Worm (Caenorhabditis elegans): ENCODE results near the gene F59B10.6.

F59B10.6 gene

DNA sequence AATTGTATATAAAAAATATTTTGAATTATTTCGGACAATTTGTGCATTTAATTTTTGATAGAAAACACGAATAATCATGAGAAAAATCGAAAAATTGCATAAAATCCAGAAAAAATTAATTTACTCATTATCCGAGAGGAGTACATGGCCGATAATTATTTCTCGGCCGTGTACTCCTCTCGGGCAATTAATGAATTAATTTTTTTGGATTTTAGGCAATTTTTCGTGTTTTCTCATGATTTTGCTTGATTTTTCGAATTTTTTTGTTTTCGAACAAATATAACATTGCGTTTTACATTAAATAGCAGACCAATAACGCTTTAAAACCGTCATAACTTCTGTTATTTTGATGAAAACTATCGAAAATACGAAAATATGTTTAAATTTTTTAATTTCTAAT lies 13.7 kb upstream of the F59B10.6 start (continued):
- TF ChIP-seq lin-39 (tag; optimal IDR thresholded peaks at IDR 0.05) (no peak), dve-1 (tag; optimal IDR thresholded peaks at IDR 0.05; ENCODE audit: insufficient read depth) (peak; percentile 60), R02D3.7 (tag; optimal IDR thresholded peaks at IDR 0.05) (no peak), madf-9 (GFP tag; conservative IDR thresholded peaks at IDR 0.05) (peak; percentile 72), vab-7 (GFP tag; IDR thresholded peaks at IDR 0.05) (no peak), hlh-11 (tag; optimal IDR thresholded peaks at IDR 0.05) (peak; percentile 43), T26A8.4 (GFP tag; IDR thresholded peaks at IDR 0.05) (no peak), egl-27 (tag; optimal IDR thresholded peaks at IDR 0.05) (no peak), madf-5 (GFP tag; IDR thresholded peaks at IDR 0.05) (0 out of 4 replicates have a peak, but pooled peaks of 1 of the 2 experiments have one; percentile 36), nhr-41 (GFP tag; IDR thresholded peaks at IDR 0.05) (no peak), Y105C5A.15 (GFP tag; IDR thresholded peaks at IDR 0.05) (no peak), hmg-1.1 (GFP tag; IDR thresholded peaks at IDR 0.05) (no peak), php-3 (GFP tag; IDR thresholded peaks at IDR 0.05) (no peak), lin-38 (GFP tag; IDR thresholded peaks at IDR 0.05) (peak; percentile 63), ceh-32 (tag; optimal IDR thresholded peaks at IDR 0.05; ENCODE audit: poor library complexity) (no peak), mes-2 (tag; optimal IDR thresholded peaks at IDR 0.05; ENCODE audit: poor library complexity, severe bottlenecking) (peak; percentile 97), daf-19 (GFP tag; conservative IDR thresholded peaks at IDR 0.05) (no peak), F37D6.2 (tag; optimal IDR thresholded peaks at IDR 0.05) (no peak), Y5F2A.4 (GFP tag; optimal IDR thresholded peaks at IDR 0.05) (no peak), sdz-12 (GFP tag; optimal IDR thresholded peaks at IDR 0.05) (no peak), daf-8 (GFP tag; IDR thresholded peaks at IDR 0.05) (no peak), ztf-11 (tag; optimal IDR thresholded peaks at IDR 0.05) (no peak), tag-97 (GFP tag; IDR thresholded peaks at IDR 0.05) (0 out of 2 replicates have a peak, but pooled peaks have one; percentile 73), unc-39 (tag; optimal IDR thresholded peaks at IDR 0.05) (no peak), snpc-1.2 (GFP tag; IDR thresholded peaks at IDR 0.05) (no peak), Y48G9A.11 (GFP tag; IDR thresholded peaks at IDR 0.05) (peak; percentile 68; the same call in 1 of the 2 replicates), zip-2 (tag; optimal IDR thresholded peaks at IDR 0.05) (no peak), zag-1 (tag; optimal IDR thresholded peaks at IDR 0.05) (no peak), dmd-9 (GFP tag; IDR thresholded peaks at IDR 0.05) (peak; percentile 88), gei-8 (GFP tag; optimal IDR thresholded peaks at IDR 0.05) (no peak), nhr-11 (tag; optimal IDR thresholded peaks at IDR 0.05) (peak; percentile 45), daf-16 (GFP tag; optimal IDR thresholded peaks at IDR 0.05) (no peak), daf-16 (tag; optimal IDR thresholded peaks at IDR 0.05) (no peak), spr-3 (GFP tag; optimal IDR thresholded peaks at IDR 0.05) (no peak), nhr-77 (tag; optimal IDR thresholded peaks at IDR 0.05) (no peak), ZK546.5 (tag; optimal IDR thresholded peaks at IDR 0.05) (no peak), nhr-10 (tag; optimal IDR thresholded peaks at IDR 0.05) (no peak), spr-1 (tag; optimal IDR thresholded peaks at IDR 0.05) (peak; percentile 4), lin-29 (GFP tag; IDR thresholded peaks at IDR 0.05) (no peak), aly-2 (tag; optimal IDR thresholded peaks at IDR 0.05) (no peak), skn-1 (tag; optimal IDR thresholded peaks at IDR 0.05) (no peak), tra-1 (GFP tag; IDR thresholded peaks at IDR 0.05) (peak; percentile 66), ceh-62 (tag; optimal IDR thresholded peaks at IDR 0.05) (no peak), lir-3 (tag; optimal IDR thresholded peaks at IDR 0.05) (no peak), unc-130 (GFP tag; optimal IDR thresholded peaks at IDR 0.05) (peak; percentile 63), ctbp-1 (GFP tag; IDR thresholded peaks at IDR 0.05) (no peak), nhr-111 (GFP tag; optimal IDR thresholded peaks at IDR 0.05) (no peak), lin-15B (tag; optimal IDR thresholded peaks at IDR 0.05) (no peak), nhr-102 (tag; optimal IDR thresholded peaks at IDR 0.05) (peak; percentile 14), nhr-237 (tag; optimal IDR thresholded peaks at IDR 0.05) (no peak), cey-2 (tag; optimal IDR thresholded peaks at IDR 0.05; ENCODE audit: borderline replicate concordance, insufficient read depth) (no peak), nhr-42 (GFP tag; IDR thresholded peaks at IDR 0.05) (no peak)

All from whole organism, L4 larva.